Worm (Caenorhabditis elegans) whole organism, L1 larva: ENCODE measurements around the gene F54H12.8.

ENCODE experiments used
- C16A3.4 ChIP-seq: fragments of 150-350 bp; optimal IDR thresholded peaks from 2 replicates; lab custom pipeline; 2014; ENCODE audit warnings: missing biosample characterization, missing genetic modification characterization
- aly-2 ChIP-seq: fragments of 150-350 bp; optimal IDR thresholded peaks from 2 replicates; lab custom pipeline; 2014; ENCODE audit warnings: missing biosample characterization, missing genetic modification characterization
- ceh-63 ChIP-seq: fragments of 200-800 bp; sonication (Bioruptor generic); optimal IDR thresholded peaks from 2 replicates; lab custom pipeline; 2018; ENCODE audit warnings: mild to moderate bottlenecking, missing genetic modification characterization, missing compliant biosample characterization
- dpl-1 ChIP-seq, 3 experiments: fragments of 150-350 bp in 2 of 3; sonication (generic microtip) in 1 of 3; optimal IDR thresholded peaks; 2 replicates each; lab custom pipeline; 2014 to 2017; ENCODE audit warnings: missing biosample characterization in 3 of 3, missing genetic modification characterization in 3 of 3, missing genetic modification reagents in 3 of 3
- efl-1 ChIP-seq, 4 experiments: fragments of 150-350 bp; optimal IDR thresholded peaks in 3 of 4; peaks in 1 of 4; 1 replicate in 1 of 4; 2 replicates in 3 of 4; lab custom pipeline; 2014; ENCODE audit warnings: missing biosample characterization in 2 of 4, missing genetic modification characterization in 2 of 4, missing genetic modification reagents in 2 of 4
- egl-27 ChIP-seq, 2 experiments: fragments of 150-350 bp in 1 of 2; sonication (generic microtip); optimal IDR thresholded peaks; 3 replicates each; lab custom pipeline; 2017 to 2018; ENCODE audit warnings: missing biosample characterization in 2 of 2, missing genetic modification characterization in 2 of 2, missing genetic modification reagents in 2 of 2
- hlh-17 ChIP-seq: fragments of 200-800 bp; sonication (Bioruptor generic); optimal IDR thresholded peaks from 2 replicates; lab custom pipeline; 2018; ENCODE audit warnings: missing genetic modification characterization, mild to moderate bottlenecking, missing compliant biosample characterization, moderate library complexity, borderline replicate concordance
- irx-1 ChIP-seq: sonication (generic microtip); optimal IDR thresholded peaks from 2 replicates; lab custom pipeline; 2016; ENCODE audit warnings: missing genetic modification characterization, missing compliant biosample characterization
- jun-1 ChIP-seq: fragments of 150-350 bp; optimal IDR thresholded peaks from 2 replicates; lab custom pipeline; 2014; ENCODE audit warnings: missing biosample characterization, missing genetic modification reagents, missing genetic modification characterization
- lin-14 ChIP-seq: fragments of 200-800 bp; sonication (Bioruptor generic); optimal IDR thresholded peaks from 2 replicates; lab custom pipeline; 2018; ENCODE audit warnings: mild to moderate bottlenecking, missing genetic modification characterization, moderate library complexity, missing compliant biosample characterization
- lsy-2 ChIP-seq, 2 experiments: fragments of 150-350 bp; optimal IDR thresholded peaks; 2 replicates each; lab custom pipeline; 2014; ENCODE audit warnings: missing biosample characterization in 2 of 2, missing genetic modification characterization in 2 of 2
- mdl-1 ChIP-seq, 2 experiments: fragments of 150-350 bp; optimal IDR thresholded peaks; 2 replicates each; lab custom pipeline; 2014 to 2017; ENCODE audit warnings: missing biosample characterization in 2 of 2, missing genetic modification characterization in 2 of 2, inconsistent platforms in 1 of 2
- nhr-47 ChIP-seq: sonication (generic microtip); optimal IDR thresholded peaks from 2 replicates; lab custom pipeline; 2016; ENCODE audit warnings: mild to moderate bottlenecking, missing genetic modification characterization, moderate library complexity, missing compliant biosample characterization
- nhr-84 ChIP-seq: sonication (generic microtip); optimal IDR thresholded peaks from 2 replicates; lab custom pipeline; 2017; ENCODE audit warnings: missing biosample characterization, missing genetic modification characterization
- rnt-1 ChIP-seq: sonication (generic microtip); optimal IDR thresholded peaks from 2 replicates; lab custom pipeline; 2016; ENCODE audit warnings: mild to moderate bottlenecking, missing genetic modification characterization, moderate library complexity, missing compliant biosample characterization
- skn-1 ChIP-seq: fragments of 150-350 bp; optimal IDR thresholded peaks from 2 replicates; lab custom pipeline; 2014; ENCODE audit warnings: missing biosample characterization, missing genetic modification characterization
- tbx-2 ChIP-seq: sonication (generic microtip); optimal IDR thresholded peaks from 2 replicates; lab custom pipeline; 2016; ENCODE audit warnings: missing genetic modification characterization, missing compliant biosample characterization
- tlp-1 ChIP-seq: fragments of 150-350 bp; optimal IDR thresholded peaks from 2 replicates; lab custom pipeline; 2014; ENCODE audit warnings: missing biosample characterization, missing genetic modification characterization
- unc-30 ChIP-seq: sonication (generic microtip); optimal IDR thresholded peaks from 2 replicates; lab custom pipeline; 2017; ENCODE audit warnings: missing biosample characterization, missing genetic modification characterization
- unc-86 ChIP-seq: sonication (generic microtip); optimal IDR thresholded peaks from 2 replicates; lab custom pipeline; 2016; ENCODE audit warnings: missing genetic modification characterization, missing compliant biosample characterization

Gene F54H12.8

ce11 chrIII:7919823-7920222, 49.2 kb downstream of the F54H12.8 start, which contains the start of gene C29E4.14:
Gene C29E4.14 (plus strand): TSS chrIII:7920123.
- TF ChIP-seq ceh-63 (GFP tag; lab: Kevin White, UChicago) (no peak), efl-1 (optimal IDR thresholded peaks at IDR 0.05; lab: Kevin White, UChicago) (no peak), efl-1 (GFP tag; optimal IDR thresholded peaks at IDR 0.05 in 1 of 2; lab: Kevin White, UChicago) (no peak)

DNA sequence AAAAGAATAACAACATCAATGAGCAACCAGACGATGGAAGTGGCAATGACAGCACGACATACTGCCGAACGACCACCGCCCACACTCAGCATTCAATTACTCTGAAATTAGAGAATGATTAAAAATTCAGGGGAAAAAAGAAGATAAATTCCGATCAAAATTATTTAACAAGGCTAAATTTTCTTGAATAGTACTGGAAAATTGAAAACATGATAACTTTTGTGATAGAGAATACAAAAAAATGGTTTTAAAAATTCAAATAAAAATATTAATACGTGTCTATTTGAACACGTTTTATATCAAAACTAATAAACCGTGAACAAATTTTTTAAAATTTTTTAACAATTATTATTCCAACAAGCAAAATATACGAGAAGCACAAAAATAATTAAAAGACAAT, 51.4 kb downstream of the F54H12.8 start, which contains the start of gene gly-3:
gly-3 (minus strand) TSS at position 101 of the 400 bp plus-strand sequence.
- no peak for TF ChIP-seq unc-30 (tag; lab: Kevin White, UChicago)
- no peak for TF ChIP-seq nhr-84 (tag; lab: Kevin White, UChicago)
- no peak for TF ChIP-seq skn-1
- no peak for TF ChIP-seq ceh-63 (GFP tag; lab: Kevin White, UChicago)
- no peak for TF ChIP-seq irx-1 (tag; lab: Kevin White, UChicago)
- no peak for TF ChIP-seq dpl-1 (GFP tag; optimal IDR thresholded peaks at IDR 0.05; lab: Kevin White, UChicago)
- TF ChIP-seq efl-1 (optimal IDR thresholded peaks at IDR 0.05; lab: Kevin White, UChicago) = no peak
- no peak for TF ChIP-seq efl-1 (GFP tag; optimal IDR thresholded peaks at IDR 0.05 in 1 of 2; lab: Kevin White, UChicago)
- TF ChIP-seq C16A3.4 (tag; lab: Kevin White, UChicago) = no peak
- no peak for TF ChIP-seq jun-1 (tag; lab: Kevin White, UChicago)
- no peak for TF ChIP-seq tlp-1
- TF ChIP-seq egl-27 (tag; optimal IDR thresholded peaks at IDR 0.05; lab: Kevin White, UChicago) = no peak
- no peak for TF ChIP-seq lsy-2 (tag; optimal IDR thresholded peaks at IDR 0.05; lab: Kevin White, UChicago)
- TF ChIP-seq mdl-1 (tag; optimal IDR thresholded peaks at IDR 0.05; lab: Kevin White, UChicago) = no peak
- no peak for TF ChIP-seq aly-2 (tag; lab: Kevin White, UChicago)
- no peak for TF ChIP-seq hlh-17 (GFP tag; lab: Kevin White, UChicago)
- no peak for TF ChIP-seq tbx-2 (tag; lab: Kevin White, UChicago)
- no peak for TF ChIP-seq rnt-1 (tag; lab: Kevin White, UChicago)
- TF ChIP-seq unc-86 (tag; lab: Kevin White, UChicago) = no peak
- TF ChIP-seq lin-14 (GFP tag; lab: Kevin White, UChicago) = no peak
- TF ChIP-seq nhr-47 (tag; lab: Kevin White, UChicago) = no peak
